Worm (Caenorhabditis elegans): ENCODE data around the gene C10B5.1.
A peak's percentile ranks its signal among the peaks of the same experiment; 100 is the strongest.

C10B5.1 gene

DNA sequence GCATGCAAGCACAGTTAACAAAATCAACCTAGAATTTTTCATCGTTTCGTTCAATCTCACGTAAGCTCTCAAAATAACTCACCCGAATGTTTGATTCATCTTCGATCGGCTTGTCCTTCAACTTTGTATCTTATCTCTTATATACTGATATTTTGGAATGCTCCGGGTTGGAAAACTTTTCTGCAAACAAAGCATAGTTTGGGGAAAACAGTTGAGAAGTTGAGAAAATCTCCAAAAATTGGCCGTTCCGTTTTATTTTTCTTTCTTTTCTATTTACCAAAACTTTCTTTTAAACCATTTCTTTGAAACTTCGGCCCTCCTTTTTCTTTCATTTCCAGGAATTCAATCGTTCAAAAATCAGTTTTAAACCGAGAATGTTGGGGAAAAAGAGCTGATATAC lies 21.6 kb downstream of the C10B5.1 start, which contains the start of gene F41E6.15:
Gene F41E6.15, minus strand, starts transcription at position 101 of the 400 bp plus-strand sequence.
- TF ChIP-seq nhr-84 (tag; optimal IDR thresholded peaks at IDR 0.05) (no peak), nhr-71 (tag; optimal IDR thresholded peaks at IDR 0.05) (no peak), F16B12.6 (tag; optimal IDR thresholded peaks at IDR 0.05) (no peak), swsn-7 (tag; optimal IDR thresholded peaks at IDR 0.05) (no peak)

DNA sequence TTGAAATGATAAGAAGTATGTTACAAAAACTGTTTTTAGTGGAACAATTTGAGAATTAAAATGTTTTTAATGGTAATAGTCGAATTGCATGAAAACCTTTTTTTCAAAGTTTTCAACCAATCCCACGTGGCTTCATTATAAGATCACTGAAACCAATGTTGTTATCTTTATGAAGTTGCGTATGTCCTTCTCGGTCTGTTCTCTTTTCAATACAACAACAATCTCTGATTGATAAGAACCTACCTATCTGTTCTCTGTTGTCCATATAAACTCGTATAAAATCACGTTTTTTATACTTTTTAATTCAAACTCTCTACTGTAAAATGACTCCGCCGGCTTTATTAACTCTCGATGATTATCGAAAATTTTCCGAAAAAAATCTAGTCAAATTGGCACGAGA lies 22.2 kb downstream of the C10B5.1 start, which contains the start of gene F41E6.5:
Gene F41E6.5, plus strand, starts transcription at position 209 of the 400 bp plus-strand sequence.
- no peak for TF ChIP-seq ama-1 (optimal IDR thresholded peaks at IDR 0.05)
- peak; percentile 66 for TF ChIP-seq nhr-85 (tag)
- peak in 1 of 2 experiments; percentile 4 for TF ChIP-seq mdl-1 (tag; optimal IDR thresholded peaks at IDR 0.05)
- no peak for TF ChIP-seq lin-39 (tag; optimal IDR thresholded peaks at IDR 0.05)
- TF ChIP-seq C34B4.2 (tag; optimal IDR thresholded peaks at IDR 0.05) = no peak
- peak; percentile 2 for TF ChIP-seq nhr-71 (tag; optimal IDR thresholded peaks at IDR 0.05)
- TF ChIP-seq hlh-4 (tag; optimal IDR thresholded peaks at IDR 0.05) = no peak
- TF ChIP-seq ces-1 (GFP tag; optimal IDR thresholded peaks at IDR 0.05) = no peak
- TF ChIP-seq ceh-82 (tag; optimal IDR thresholded peaks at IDR 0.05) = no peak
- TF ChIP-seq elt-3 (tag; optimal IDR thresholded peaks at IDR 0.05) = peak in 3 of 6 experiments; percentile 12 to 91 (median 24)
- peak; percentile 41 for TF ChIP-seq elt-2 (tag; optimal IDR thresholded peaks at IDR 0.05)
- no peak for TF ChIP-seq fkh-4 (tag; optimal IDR thresholded peaks at IDR 0.05; ENCODE audit: borderline replicate concordance)
- peak; percentile 23 for TF ChIP-seq blmp-1 (tag; optimal IDR thresholded peaks at IDR 0.05)
- peak; percentile 8 for TF ChIP-seq lin-14 (GFP tag; optimal IDR thresholded peaks at IDR 0.05)
- peak in 1 of 2 experiments; percentile 26 for TF ChIP-seq lin-35 (GFP tag; optimal IDR thresholded peaks at IDR 0.05)
- TF ChIP-seq hlh-17 (GFP tag; optimal IDR thresholded peaks at IDR 0.05; ENCODE audit: borderline replicate concordance) = no peak
- no peak for TF ChIP-seq lir-3 (tag; optimal IDR thresholded peaks at IDR 0.05; ENCODE audit: poor library complexity)

- TF ChIP-seq snpc-4 (tag; optimal IDR thresholded peaks at IDR 0.05) (peak; percentile 74), lsy-2 (tag; optimal IDR thresholded peaks at IDR 0.05) (peak; percentile 89 to 96), nhr-71 (tag; optimal IDR thresholded peaks at IDR 0.05) (peak; percentile 98), F16B12.6 (tag; optimal IDR thresholded peaks at IDR 0.05) (peak; percentile 10), nhr-77 (tag; optimal IDR thresholded peaks at IDR 0.05) (peak; percentile 93), nhr-28 (tag; optimal IDR thresholded peaks at IDR 0.05) (no peak), fkh-10 (GFP tag; optimal IDR thresholded peaks at IDR 0.05) (peak; percentile 85), efl-1 (optimal IDR thresholded peaks at IDR 0.05) (peak; percentile 84 to 89), efl-1 (GFP tag; optimal IDR thresholded peaks at IDR 0.05 in 1 of 2) (peak; percentile 68 to 96), dsc-1 (tag; optimal IDR thresholded peaks at IDR 0.05) (peak; percentile 91), unc-130 (tag; optimal IDR thresholded peaks at IDR 0.05) (peak; percentile 89), nhr-19 (GFP tag; conservative IDR thresholded peaks at IDR 0.05) (peak; percentile 93), unc-86 (tag; optimal IDR thresholded peaks at IDR 0.05) (peak; percentile 89), swsn-7 (tag; optimal IDR thresholded peaks at IDR 0.05) (peak; percentile 94), jun-1 (tag; optimal IDR thresholded peaks at IDR 0.05) (peak; percentile 96), nhr-90 (tag; optimal IDR thresholded peaks at IDR 0.05; ENCODE audit: poor library complexity) (peak; percentile 86), zip-4 (GFP tag; optimal IDR thresholded peaks at IDR 0.05) (peak; percentile 55), efl-3 (GFP tag; optimal IDR thresholded peaks at IDR 0.05) (no peak), sox-4 (tag; optimal IDR thresholded peaks at IDR 0.05) (peak; percentile 76), nhr-11 (tag; optimal IDR thresholded peaks at IDR 0.05) (peak; percentile 37), ceh-82 (tag; optimal IDR thresholded peaks at IDR 0.05) (peak; percentile 75 to 95 (median 82)), C04F5.9 (tag; optimal IDR thresholded peaks at IDR 0.05) (peak; percentile 29), fkh-8 (tag; optimal IDR thresholded peaks at IDR 0.05) (peak; percentile 98), C34B4.2 (tag; optimal IDR thresholded peaks at IDR 0.05) (no peak), nhr-20 (tag; optimal IDR thresholded peaks at IDR 0.05) (peak; percentile 96), ceh-8 (GFP tag; optimal IDR thresholded peaks at IDR 0.05) (peak; percentile 78), ceh-63 (GFP tag; optimal IDR thresholded peaks at IDR 0.05) (no peak), zag-1 (tag; optimal IDR thresholded peaks at IDR 0.05) (peak; percentile 83), skn-1 (tag; optimal IDR thresholded peaks at IDR 0.05) (peak; percentile 91), snu-23 (GFP tag; optimal IDR thresholded peaks at IDR 0.05) (peak; percentile 96), alr-1 (tag; optimal IDR thresholded peaks at IDR 0.05; ENCODE audit: borderline replicate concordance) (no peak), Y116A8C.19 (tag; optimal IDR thresholded peaks at IDR 0.05; ENCODE audit: borderline replicate concordance) (no peak), lin-13 (GFP tag; optimal IDR thresholded peaks at IDR 0.05) (peak; percentile 89)
Measured at ce11 chrV:8606099-8606696, 25.1 kb downstream of the C10B5.1 start, which contains the start of gene vps-60. TSS of gene vps-60 (minus strand) at chrV:8606128.

Data from whole organism, L1 larva.